Fruit fly (Drosophila melanogaster) whole organism, embryonic: Measurements from ENCODE around the gene CG8870.

Experiments
- CG12391 ChIP-seq: fragments of 200-800 bp; sonication (Bioruptor generic); optimal IDR thresholded peaks from 3 replicates; lab custom pipeline; 2018; ENCODE audit warnings: missing biosample characterization, mild to moderate bottlenecking, missing genetic modification characterization, moderate library complexity
- CG17802 ChIP-seq: fragments of 200-800 bp; sonication (Bioruptor generic); optimal IDR thresholded peaks from 2 replicates; lab custom pipeline; 2018; ENCODE audit warnings: missing biosample characterization, mild to moderate bottlenecking, missing genetic modification characterization, moderate library complexity
- CG2116 ChIP-seq: fragments of 200-800 bp; sonication (Bioruptor generic); optimal IDR thresholded peaks from 3 replicates; lab custom pipeline; 2018; ENCODE audit warnings: missing biosample characterization, mild to moderate bottlenecking, missing genetic modification characterization
- CG43689 ChIP-seq: fragments of 200-800 bp; sonication (Bioruptor generic); IDR thresholded peaks from 2 replicates; pipeline ENCODE4 v1.3.6; 2022; ENCODE audit warnings: missing biosample characterization, missing genetic modification characterization
- CG7372 ChIP-seq: fragments of 200-800 bp; sonication (Bioruptor generic); IDR thresholded peaks from 2 replicates; pipeline ENCODE4 v1.3.6; 2022; ENCODE audit warnings: missing biosample characterization, missing genetic modification characterization
- CG8089 ChIP-seq: fragments of 200-800 bp; sonication (Bioruptor generic); optimal IDR thresholded peaks from 3 replicates; lab custom pipeline; 2016; ENCODE audit warnings: missing biosample characterization, missing genetic modification characterization
- Dip3 ChIP-seq: fragments of 200-800 bp; sonication (Bioruptor generic); optimal IDR thresholded peaks from 3 replicates; lab custom pipeline; 2016; ENCODE audit warnings: missing biosample characterization, missing genetic modification characterization
- Sin3A ChIP-seq: fragments of >200 bp; optimal IDR thresholded peaks from 2 replicates; lab custom pipeline; 2018
- jigr1 ChIP-seq: fragments of 200-800 bp; sonication (Bioruptor generic); IDR thresholded peaks from 3 replicates; pipeline ENCODE4 v1.3.6; 2022; ENCODE audit warnings: missing biosample characterization, missing genetic modification characterization
- lmd ChIP-seq: fragments of 200-800 bp; sonication (Bioruptor generic); IDR thresholded peaks from 2 replicates; pipeline ENCODE4 v1.3.6; 2022; ENCODE audit warnings: missing biosample characterization, missing genetic modification characterization
- pnt ChIP-seq: fragments of 200-800 bp; sonication (Bioruptor generic); optimal IDR thresholded peaks from 3 replicates; lab custom pipeline; 2016; ENCODE audit warnings: missing biosample characterization, missing genetic modification characterization

dm6 chr3R:13397535-13397934, 17.9 kb downstream of the CG8870 start, which contains the start of gene CG14377:
- TF ChIP-seq CG43689 (GFP tag; lab: Robert Waterston, UW): no peak
- TF ChIP-seq Dip3 (GFP tag; lab: Kevin White, UChicago): no peak
- no peak for TF ChIP-seq lmd (GFP tag; lab: Robert Waterston, UW)
- TF ChIP-seq pnt (GFP tag; lab: Kevin White, UChicago): no peak
- TF ChIP-seq CG7372: no peak
- TF ChIP-seq Sin3A (lab: Kevin White, UChicago): no peak
- TF ChIP-seq CG8089 (GFP tag; lab: Kevin White, UChicago): no peak
- no peak for TF ChIP-seq jigr1 (GFP tag; lab: Robert Waterston, UW)
- no peak for TF ChIP-seq CG17802
- TF ChIP-seq CG12391: no peak
- no peak for TF ChIP-seq CG2116 (GFP tag; lab: Kevin White, UChicago)
